Fruit fly (Drosophila melanogaster): ENCODE data around the gene CG32277.

Gene CG32277

DNA sequence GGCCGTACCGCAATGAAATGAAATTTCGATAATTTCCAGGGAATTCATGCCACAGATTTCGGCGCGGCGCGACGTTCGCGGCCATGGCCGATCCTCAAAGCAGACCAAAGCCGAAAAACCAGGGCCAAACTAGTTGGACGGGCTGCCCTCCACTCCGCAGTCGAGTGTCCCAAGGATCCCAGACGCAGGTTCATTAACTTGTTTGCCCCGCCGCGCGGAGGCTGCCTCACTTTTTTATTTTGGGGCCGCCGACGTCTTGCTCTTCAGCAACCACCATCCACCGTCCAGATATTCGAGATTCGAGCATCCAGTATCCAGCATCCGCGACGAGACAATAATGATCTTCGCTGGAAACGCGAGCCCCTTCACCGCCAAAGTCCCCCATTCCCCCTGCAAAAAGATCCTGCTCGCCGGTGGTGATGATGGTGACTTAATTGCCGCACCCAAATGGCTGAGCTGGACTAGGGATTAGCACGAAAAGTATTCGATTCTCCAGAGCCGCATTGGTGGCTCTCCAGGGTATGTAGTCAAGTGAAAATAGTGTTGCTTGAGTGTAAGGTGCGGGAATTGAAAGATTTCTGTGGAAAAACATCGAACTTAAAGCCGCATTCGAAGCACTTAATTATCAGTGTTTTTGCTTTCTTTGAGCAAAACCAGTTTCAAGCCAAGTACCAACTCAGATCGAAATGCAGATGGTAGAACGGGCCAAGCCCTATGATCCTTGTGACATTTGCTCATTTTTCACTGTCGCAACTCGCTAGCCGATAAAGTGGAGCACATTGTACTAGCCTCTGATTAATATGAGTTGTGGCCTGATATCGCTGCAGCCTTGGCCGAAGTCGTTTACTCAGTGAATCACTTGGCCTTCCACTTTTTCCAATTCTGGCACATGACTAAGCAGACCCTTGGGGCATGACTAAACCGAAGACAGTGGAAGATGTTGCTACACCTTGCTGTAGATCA is 37.2 kb upstream of the CG32277 start:
- TF ChIP-seq noc (tag; optimal IDR thresholded peaks at IDR 0.05), result no peak

DNA sequence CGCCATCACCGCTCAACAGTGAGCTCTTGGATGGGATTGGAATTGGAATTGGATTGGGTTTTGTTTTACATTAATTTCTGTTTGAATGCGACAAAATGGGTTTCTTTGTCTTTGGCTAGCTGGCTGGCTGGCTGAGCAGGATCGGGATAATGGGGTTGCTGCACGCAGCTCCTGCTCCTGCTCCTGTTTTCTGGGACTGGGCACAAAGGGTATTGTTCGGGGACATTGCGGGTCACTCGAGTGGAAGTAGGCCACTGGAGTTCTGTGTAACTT is 36.1 kb upstream of the CG32277 start:
- TF ChIP-seq noc (tag; optimal IDR thresholded peaks at IDR 0.05), result no peak

DNA sequence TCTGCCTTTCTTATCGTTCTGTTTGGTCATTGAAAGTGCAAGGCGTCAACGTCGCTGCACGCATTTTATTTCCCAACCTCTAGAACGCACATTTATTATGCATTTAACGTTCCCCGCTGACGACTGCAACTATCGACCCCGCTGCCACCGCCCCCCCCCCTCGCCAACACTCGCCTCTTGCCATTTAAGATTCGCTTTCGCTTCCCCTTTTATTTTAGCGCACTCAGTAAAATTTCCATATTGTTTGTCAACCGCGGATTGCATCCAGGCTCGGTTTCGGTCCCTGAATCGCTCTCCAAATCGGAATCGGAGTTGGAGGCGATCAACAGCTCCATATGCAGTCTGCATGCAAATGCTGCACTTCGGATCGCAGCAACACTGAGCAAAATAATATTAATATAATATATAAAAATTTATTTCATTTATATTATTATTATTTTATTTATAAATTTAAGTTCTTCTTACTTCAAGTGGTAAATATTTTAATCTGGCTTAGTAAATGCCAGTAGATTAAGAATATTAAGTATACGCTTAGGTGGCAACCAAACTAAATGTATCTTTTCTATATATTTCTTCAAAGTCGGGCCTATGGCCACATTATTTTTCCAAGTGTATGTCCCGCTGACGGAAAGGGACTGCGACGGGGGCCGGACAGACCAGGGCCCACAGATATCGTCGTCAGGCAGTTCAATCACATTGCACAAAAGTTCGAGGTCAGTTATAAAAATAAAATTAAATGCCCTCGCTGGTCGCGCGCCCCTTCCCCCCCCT is 35.5 kb upstream of the CG32277 start:
- no peak for TF ChIP-seq noc (tag; optimal IDR thresholded peaks at IDR 0.05)

DNA sequence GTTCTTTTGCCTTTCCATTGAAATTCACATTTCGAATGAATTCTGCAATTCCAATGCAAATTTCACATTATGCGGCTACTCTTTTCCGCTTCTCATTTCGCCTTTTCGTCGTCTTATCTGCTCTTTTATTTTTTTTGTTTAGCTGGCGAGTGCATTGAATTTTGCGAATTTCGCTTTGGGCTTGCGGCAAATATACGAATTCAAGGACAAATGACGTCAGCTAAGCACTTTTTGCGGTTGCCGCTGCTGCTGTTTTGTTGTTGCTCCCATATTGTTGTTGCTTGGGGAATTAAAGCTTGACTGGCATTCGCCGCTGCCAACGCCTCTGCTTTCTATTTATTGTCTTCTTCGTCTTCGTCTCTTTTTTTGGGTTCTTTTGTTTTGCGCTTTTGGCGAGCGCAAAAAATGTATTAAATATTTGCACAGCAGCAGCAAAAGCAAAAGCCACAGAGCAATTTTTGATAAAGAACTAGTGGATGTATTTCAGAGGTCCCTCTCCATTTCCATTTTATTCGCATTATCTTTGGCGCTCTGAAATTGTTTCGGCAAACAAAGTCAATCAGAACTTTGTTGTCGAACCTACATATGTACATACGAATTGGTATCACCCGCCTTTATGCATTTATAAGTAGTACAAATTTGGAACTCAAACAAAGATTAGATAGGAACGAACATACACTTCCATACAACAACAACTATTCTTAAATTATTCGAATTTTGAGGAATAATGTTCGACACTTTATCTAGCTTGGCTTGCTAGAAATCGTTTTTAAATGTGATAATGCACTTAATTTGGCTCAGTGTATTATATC is 34.7 kb upstream of the CG32277 start:
- peak; percentile 61 for TF ChIP-seq noc (tag; optimal IDR thresholded peaks at IDR 0.05)

DNA sequence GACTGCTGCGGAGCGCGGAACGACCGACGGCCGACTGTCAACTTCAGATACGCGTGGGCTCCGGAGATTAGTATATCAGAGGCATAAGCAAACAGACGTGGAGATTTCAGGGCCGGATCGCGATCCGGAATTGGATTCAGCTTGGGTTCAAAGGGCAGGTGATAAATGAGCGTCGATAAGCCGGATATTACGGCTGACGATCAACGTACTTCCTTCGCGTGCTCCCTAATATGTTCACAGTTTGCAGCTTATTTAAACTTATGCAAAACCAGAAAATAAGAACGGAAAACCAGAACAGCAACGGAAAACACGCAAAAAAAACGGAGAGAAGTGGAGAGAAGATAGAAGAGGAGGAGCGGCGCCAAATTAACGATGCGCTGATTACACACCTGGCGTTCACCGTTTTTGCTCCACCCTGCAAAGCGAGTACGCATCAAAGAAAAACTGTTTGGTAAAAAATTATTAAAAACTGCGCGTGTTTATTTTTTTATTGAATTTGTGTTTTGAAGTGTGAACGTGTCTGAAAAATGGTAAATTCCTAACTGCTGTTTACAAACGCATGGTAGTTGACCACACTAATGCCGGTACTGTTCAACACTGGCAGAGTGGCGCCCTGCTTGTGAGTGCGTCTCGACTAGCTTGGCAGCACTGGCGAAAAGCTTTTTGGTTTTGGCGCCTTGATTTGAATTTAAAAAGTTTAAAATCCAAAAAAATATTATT is 33.9 kb upstream of the CG32277 start, which contains the start of gene CG17746:
CG17746 (minus strand) TSS at position 546 of the 720 bp plus-strand sequence.
- no peak for TF ChIP-seq noc (tag; optimal IDR thresholded peaks at IDR 0.05)

DNA sequence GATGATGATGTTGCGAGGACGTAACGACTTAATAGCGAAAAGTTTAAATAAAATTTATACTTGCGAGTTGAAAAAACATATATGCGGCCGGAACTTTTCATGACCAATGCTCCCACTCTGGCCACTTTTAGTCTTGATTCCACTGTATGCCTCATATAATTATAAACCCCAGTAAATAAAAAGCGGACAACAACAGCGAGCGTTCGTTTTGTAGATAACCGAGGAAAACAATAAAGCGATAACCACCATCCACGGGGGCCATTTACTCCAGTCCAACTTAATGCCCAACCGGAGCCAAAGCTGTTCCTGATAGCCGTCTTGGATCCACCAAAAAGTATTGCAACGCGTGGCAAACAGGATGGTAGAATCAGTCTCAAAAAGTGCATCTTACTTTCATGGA is 31.1 kb upstream of the CG32277 start:
- no peak for TF ChIP-seq noc (tag; optimal IDR thresholded peaks at IDR 0.05)

DNA sequence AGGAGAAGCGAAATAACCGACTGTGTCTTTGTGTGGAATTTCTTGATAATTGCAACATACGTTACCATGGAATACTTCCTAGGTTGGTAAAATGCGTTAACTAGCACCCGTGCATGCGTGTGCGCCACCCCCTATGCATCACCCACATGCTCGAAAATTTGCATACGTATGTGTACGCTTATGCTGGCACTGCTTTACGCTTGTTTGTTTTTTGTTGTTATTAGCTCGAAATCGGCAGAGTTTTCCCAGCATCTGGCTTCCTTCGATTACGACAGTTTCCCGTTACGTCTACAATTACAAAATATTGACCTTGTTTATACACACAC is 21.2 kb upstream of the CG32277 start:
- TF ChIP-seq noc (tag; optimal IDR thresholded peaks at IDR 0.05), result no peak

DNA sequence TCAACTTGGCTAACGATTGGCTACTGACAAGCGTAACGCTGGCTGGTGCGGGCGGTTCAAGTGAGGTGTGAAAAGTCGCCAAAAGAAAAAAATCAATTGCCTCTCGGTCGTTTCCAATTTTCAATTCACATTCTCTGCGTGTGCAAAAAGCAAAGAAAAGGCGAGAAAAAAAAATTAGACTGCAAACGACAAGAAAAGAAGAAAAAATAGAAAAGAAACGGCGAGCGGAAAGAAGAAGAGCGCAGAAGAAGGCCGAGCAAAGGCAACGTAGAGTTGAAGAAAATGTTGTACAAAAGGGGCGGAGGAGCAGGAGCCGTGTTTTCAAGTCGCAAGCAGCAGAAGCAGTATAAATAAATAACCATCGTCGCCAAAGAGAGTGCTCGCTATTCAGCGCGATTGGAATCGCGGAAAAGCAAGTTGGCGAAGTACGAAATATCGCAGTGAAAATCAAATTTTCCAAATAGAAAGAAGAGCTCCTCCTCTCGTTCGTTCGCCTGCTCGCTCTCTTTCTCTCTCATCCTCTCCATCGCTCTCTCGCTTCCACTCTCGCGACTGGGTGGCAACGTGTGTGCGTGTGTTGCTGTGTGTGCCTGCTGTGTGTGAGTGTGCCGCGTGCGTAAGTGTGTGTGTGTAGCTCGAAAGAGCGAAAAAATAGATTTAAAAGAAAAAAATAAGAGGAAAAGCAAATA is 20.7 kb upstream of the CG32277 start:
- TF ChIP-seq noc (tag; optimal IDR thresholded peaks at IDR 0.05), result no peak

DNA sequence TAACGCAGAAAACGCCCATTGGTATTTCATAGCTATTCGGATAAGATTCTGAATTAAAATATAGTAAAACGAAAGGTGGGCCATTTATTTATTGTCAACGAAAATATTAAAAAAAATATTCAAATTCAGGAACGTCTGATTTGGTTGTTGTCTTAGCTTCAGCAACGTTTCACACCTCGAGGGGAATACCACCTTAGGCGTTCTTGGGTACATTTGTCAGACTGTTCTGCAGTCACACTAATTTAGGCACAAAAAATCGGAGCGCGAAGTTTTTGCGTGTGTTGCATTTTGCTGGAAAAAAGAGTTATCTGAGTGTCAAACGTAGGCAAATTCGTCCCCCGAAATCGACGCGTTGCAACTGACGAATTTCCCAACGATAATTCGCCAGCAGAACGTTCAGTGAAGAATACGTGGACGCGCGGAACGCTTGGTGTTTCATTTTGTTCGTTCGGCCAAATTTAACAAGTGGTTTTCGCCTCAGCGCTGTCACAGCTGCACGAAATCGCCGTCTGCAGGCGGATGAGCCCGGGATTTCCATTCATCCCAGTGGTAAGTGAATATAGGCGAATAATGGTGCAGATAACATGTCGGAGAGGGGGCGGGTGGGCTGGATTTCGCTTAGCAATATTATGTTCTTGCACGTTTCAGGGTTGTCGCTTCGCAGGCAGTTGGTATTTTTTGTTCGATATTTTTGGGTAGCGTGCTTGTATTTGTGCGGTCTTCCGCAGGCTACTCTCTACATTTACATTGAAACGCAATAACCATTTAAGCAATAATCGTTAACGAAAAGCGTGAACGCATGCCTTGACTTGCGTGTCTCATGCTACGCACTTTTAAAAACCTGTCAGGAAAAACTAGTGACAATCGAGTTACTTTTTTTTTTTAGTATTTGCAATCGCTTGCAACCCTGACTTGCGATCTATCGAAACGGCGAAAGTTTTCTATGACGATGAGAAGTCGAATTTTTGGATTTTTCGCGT is 19.8 kb upstream of the CG32277 start, which contains the start of gene Larp4B:
Larp4B (plus strand) TSS at position 99 of the 980 bp plus-strand sequence.
- no peak for TF ChIP-seq noc (tag; optimal IDR thresholded peaks at IDR 0.05)

DNA sequence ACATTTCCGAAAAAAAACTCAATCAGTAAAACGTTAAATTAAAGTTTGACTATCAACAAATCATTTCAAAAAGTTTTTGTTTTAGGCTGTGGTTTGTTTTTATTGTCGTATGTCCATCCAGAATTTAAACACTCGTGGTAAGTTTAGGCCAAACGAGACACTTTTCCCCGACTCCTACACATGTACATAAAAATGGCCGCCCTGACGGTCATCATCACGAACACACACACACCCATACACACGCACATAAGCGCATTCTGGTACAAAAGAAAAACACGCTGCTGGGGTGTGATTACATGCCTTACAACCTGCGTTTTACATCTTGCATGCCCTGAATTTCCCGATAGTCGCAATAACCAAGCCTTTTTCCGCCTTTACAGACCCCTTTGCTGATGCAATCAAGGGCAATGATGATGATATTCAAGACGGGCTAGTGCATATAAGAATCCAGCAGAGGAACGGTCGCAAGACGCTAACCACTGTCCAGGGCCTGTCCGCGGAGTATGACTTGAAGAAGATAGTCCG is 18.2 kb upstream of the CG32277 start:
- no peak for TF ChIP-seq noc (tag; optimal IDR thresholded peaks at IDR 0.05)

DNA sequence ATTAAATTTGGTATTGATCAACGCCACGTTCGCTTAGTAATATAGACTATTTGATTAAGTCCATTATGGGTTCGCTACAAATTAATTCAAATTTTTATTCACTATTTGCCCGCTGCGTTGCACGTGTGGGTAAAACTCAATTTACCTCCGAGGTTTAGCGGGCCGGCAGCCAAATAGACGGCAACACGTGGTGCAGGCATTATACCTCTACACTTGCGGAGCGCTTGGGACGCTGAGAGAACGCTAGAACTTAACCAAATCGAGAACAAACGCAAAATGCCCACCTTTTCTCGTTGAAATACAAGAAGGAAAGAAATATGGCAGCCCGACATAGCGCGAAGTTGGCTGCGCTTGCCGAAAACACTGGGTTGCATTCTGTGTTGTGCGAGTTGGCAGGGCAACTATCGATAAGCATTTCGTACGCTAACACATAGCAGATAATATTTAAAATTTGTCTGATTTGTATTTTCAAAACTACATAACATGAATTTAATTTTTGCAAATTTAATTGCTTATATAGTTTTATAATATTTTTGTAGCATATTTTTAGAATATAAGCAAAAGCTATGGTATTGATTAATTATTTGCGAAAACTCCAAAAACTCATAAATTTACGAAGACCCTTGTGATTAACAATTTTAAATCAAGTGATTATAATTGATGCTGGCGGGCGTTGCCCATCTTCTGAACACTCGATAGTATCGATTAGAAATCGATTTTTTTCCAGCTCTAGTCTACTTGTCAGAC is 17.6 kb upstream of the CG32277 start, which contains the start of the genes RpL28 and eIF1:
RpL28 (minus strand) TSS at position 318 of the 747 bp plus-strand sequence.
eIF1 (plus strand) TSS at position 699 of the 747 bp plus-strand sequence.
- TF ChIP-seq noc (tag; optimal IDR thresholded peaks at IDR 0.05), result peak; percentile 70

DNA sequence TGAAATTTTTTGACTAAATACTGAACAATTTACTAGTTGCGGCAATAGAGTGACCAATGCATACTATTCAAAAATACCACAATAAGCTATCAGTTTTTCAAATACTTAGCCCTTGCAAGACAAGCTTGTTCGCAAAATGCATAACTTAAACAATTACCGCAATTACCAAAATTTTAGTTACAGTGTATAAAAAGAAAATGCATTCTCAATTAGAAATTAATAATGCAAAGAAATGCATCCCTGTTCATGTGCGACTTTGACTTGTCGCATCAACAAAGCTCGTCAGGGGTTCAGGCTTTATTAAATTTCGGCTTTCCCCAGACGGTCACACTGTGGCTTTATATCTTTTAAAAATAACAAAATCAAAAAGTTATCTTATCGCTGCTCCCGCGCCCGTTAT is 13.6 kb upstream of the CG32277 start, which contains the start of the genes hob and nSMase:
hob (minus strand) TSS at position 62 of the 400 bp plus-strand sequence.
nSMase (plus strand) TSS at position 298 of the 400 bp plus-strand sequence.
- TF ChIP-seq noc (tag; optimal IDR thresholded peaks at IDR 0.05), result no peak
